Worm (Caenorhabditis elegans): Measurements from ENCODE around the gene F40H3.3.

F40H3.3 gene

ce11 chrII:6170236-6170635 is 1.1 kb upstream of the F40H3.3 start:
- no peak for TF ChIP-seq lin-32 (GFP tag; optimal IDR thresholded peaks at IDR 0.05)
- no peak for TF ChIP-seq ham-2 (GFP tag; optimal IDR thresholded peaks at IDR 0.05)
- TF ChIP-seq ceh-39 (tag; optimal IDR thresholded peaks at IDR 0.05), result no peak
- TF ChIP-seq flh-1 (GFP tag; optimal IDR thresholded peaks at IDR 0.05), result no peak
- TF ChIP-seq unc-39 (tag; optimal IDR thresholded peaks at IDR 0.05), result no peak
- no peak for TF ChIP-seq M03D4.4 (tag; optimal IDR thresholded peaks at IDR 0.05)
- no peak for TF ChIP-seq nhr-2 (tag; optimal IDR thresholded peaks at IDR 0.05)
- TF ChIP-seq unc-120 (tag; optimal IDR thresholded peaks at IDR 0.05; ENCODE audit: poor library complexity, severe bottlenecking), result peak; percentile 86
- TF ChIP-seq ztf-11 (tag; optimal IDR thresholded peaks at IDR 0.05), result no peak
- TF ChIP-seq hlh-1 (tag; optimal IDR thresholded peaks at IDR 0.05), result peak; percentile 95
- TF ChIP-seq bed-3 (GFP tag; optimal IDR thresholded peaks at IDR 0.05), result no peak
- no peak for TF ChIP-seq mep-1 (tag; optimal IDR thresholded peaks at IDR 0.05)
- TF ChIP-seq unc-62 (GFP tag; optimal IDR thresholded peaks at IDR 0.05), result peak; percentile 92

ce11 chrII:6173400-6173799 is 2.1 kb downstream of the F40H3.3 start, which contains the start of gene F40H3.2:
TSS of gene F40H3.2 (plus strand) at chrII:6173649.
- TF ChIP-seq mep-1 (tag; optimal IDR thresholded peaks at IDR 0.05) (no peak), nhr-12 (tag; optimal IDR thresholded peaks at IDR 0.05) (no peak), mls-2 (tag; optimal IDR thresholded peaks at IDR 0.05) (no peak), unc-120 (tag; optimal IDR thresholded peaks at IDR 0.05; ENCODE audit: poor library complexity, severe bottlenecking) (no peak), ces-1 (GFP tag; optimal IDR thresholded peaks at IDR 0.05) (no peak), sem-2 (GFP tag; optimal IDR thresholded peaks at IDR 0.05) (no peak), nhr-2 (tag; optimal IDR thresholded peaks at IDR 0.05) (no peak), cnd-1 (tag; optimal IDR thresholded peaks at IDR 0.05) (no peak), blmp-1 (tag; optimal IDR thresholded peaks at IDR 0.05) (no peak), nhr-237 (tag; optimal IDR thresholded peaks at IDR 0.05) (no peak), pha-4 (tag; optimal IDR thresholded peaks at IDR 0.05) (no peak), drap-1 (GFP tag; optimal IDR thresholded peaks at IDR 0.05) (no peak), ceh-43 (GFP tag; optimal IDR thresholded peaks at IDR 0.05) (no peak)

- no peak for TF ChIP-seq unc-120 (tag; optimal IDR thresholded peaks at IDR 0.05; ENCODE audit: poor library complexity, severe bottlenecking)
- no peak for TF ChIP-seq unc-62 (GFP tag; optimal IDR thresholded peaks at IDR 0.05)
- no peak for TF ChIP-seq nhr-2 (tag; optimal IDR thresholded peaks at IDR 0.05)
- no peak for TF ChIP-seq blmp-1 (tag; optimal IDR thresholded peaks at IDR 0.05)
- TF ChIP-seq drap-1 (GFP tag; optimal IDR thresholded peaks at IDR 0.05), result no peak
- no peak for TF ChIP-seq unc-39 (tag; optimal IDR thresholded peaks at IDR 0.05)
- no peak for TF ChIP-seq bed-3 (GFP tag; optimal IDR thresholded peaks at IDR 0.05)
Measured at ce11 chrII:6175027-6175426, 3.7 kb downstream of the F40H3.3 start.

- TF ChIP-seq unc-62 (GFP tag; optimal IDR thresholded peaks at IDR 0.05) (no peak), elt-1 (tag; optimal IDR thresholded peaks at IDR 0.05; ENCODE audit: borderline replicate concordance, insufficient read depth) (peak; percentile 59), drap-1 (GFP tag; optimal IDR thresholded peaks at IDR 0.05) (no peak)
Measured at ce11 chrII:6176154-6176897, 5.0 kb downstream of the F40H3.3 start.

- TF ChIP-seq mep-1 (tag; optimal IDR thresholded peaks at IDR 0.05), result no peak
- TF ChIP-seq zip-8 (tag; optimal IDR thresholded peaks at IDR 0.05), result no peak
- no peak for TF ChIP-seq flh-1 (GFP tag; optimal IDR thresholded peaks at IDR 0.05)
- no peak for TF ChIP-seq elt-1 (tag; optimal IDR thresholded peaks at IDR 0.05; ENCODE audit: borderline replicate concordance, insufficient read depth)
- TF ChIP-seq nhr-76 (tag; optimal IDR thresholded peaks at IDR 0.05), result no peak
- no peak for TF ChIP-seq nhr-237 (tag; optimal IDR thresholded peaks at IDR 0.05)
- TF ChIP-seq lin-13 (tag; optimal IDR thresholded peaks at IDR 0.05), result no peak
- no peak for TF ChIP-seq nhr-12 (tag; optimal IDR thresholded peaks at IDR 0.05)
- no peak for TF ChIP-seq ztf-11 (tag; optimal IDR thresholded peaks at IDR 0.05)
- TF ChIP-seq pha-4 (tag; optimal IDR thresholded peaks at IDR 0.05), result no peak
- TF ChIP-seq ham-2 (GFP tag; optimal IDR thresholded peaks at IDR 0.05), result no peak
- no peak for TF ChIP-seq nhr-28 (tag; optimal IDR thresholded peaks at IDR 0.05)
- no peak for TF ChIP-seq snpc-4 (tag; optimal IDR thresholded peaks at IDR 0.05)
- no peak for TF ChIP-seq tbx-8 (GFP tag; optimal IDR thresholded peaks at IDR 0.05)
- no peak for TF ChIP-seq unc-39 (tag; optimal IDR thresholded peaks at IDR 0.05)
- no peak for TF ChIP-seq sem-2 (GFP tag; optimal IDR thresholded peaks at IDR 0.05)
- no peak for TF ChIP-seq ceh-83 (GFP tag; optimal IDR thresholded peaks at IDR 0.05)
- TF ChIP-seq cnd-1 (tag; optimal IDR thresholded peaks at IDR 0.05), result no peak
Measured at ce11 chrII:6177975-6178742, 6.9 kb downstream of the F40H3.3 start.
